Worm (Caenorhabditis elegans) whole organism, mixed stage, embryonic: ENCODE results near the gene C05B5.2.

Experiments used
- M03D4.4 ChIP-seq: sonication (generic microtip); optimal IDR thresholded peaks from 2 replicates; lab custom pipeline; 2017; ENCODE audit warnings: mild to moderate bottlenecking, missing genetic modification characterization, missing compliant biosample characterization
- bed-3 ChIP-seq: fragments of 200-800 bp; sonication (Bioruptor generic); optimal IDR thresholded peaks from 3 replicates; lab custom pipeline; 2018; ENCODE audit warnings: mild to moderate bottlenecking, missing genetic modification characterization, moderate library complexity, missing compliant biosample characterization
- blmp-1 ChIP-seq: fragments of 150-350 bp; optimal IDR thresholded peaks from 2 replicates; lab custom pipeline; 2014; ENCODE audit warnings: missing biosample characterization, missing genetic modification characterization
- ceh-43 ChIP-seq: fragments of 200-800 bp; sonication (Bioruptor generic); optimal IDR thresholded peaks from 2 replicates; lab custom pipeline; 2018; ENCODE audit warnings: mild to moderate bottlenecking, missing genetic modification characterization, moderate library complexity, missing compliant biosample characterization
- cnd-1 ChIP-seq: fragments of 200-800 bp; sonication (Bioruptor generic); optimal IDR thresholded peaks from 2 replicates; lab custom pipeline; 2018; ENCODE audit warnings: mild to moderate bottlenecking, missing genetic modification characterization, missing compliant biosample characterization
- elt-1 ChIP-seq: sonication (generic microtip); optimal IDR thresholded peaks from 2 replicates; lab custom pipeline; 2017; ENCODE audit warnings: missing genetic modification characterization, mild to moderate bottlenecking, missing compliant biosample characterization, antibody characterized with exemption, moderate library complexity, borderline replicate concordance; ENCODE audit not compliant: insufficient read depth
- elt-3 ChIP-seq: fragments of 150-350 bp; optimal IDR thresholded peaks from 2 replicates; lab custom pipeline; 2014; ENCODE audit warnings: missing biosample characterization, missing genetic modification characterization
- flh-1 ChIP-seq: fragments of 200-800 bp; sonication (Bioruptor generic); optimal IDR thresholded peaks from 2 replicates; lab custom pipeline; 2018; ENCODE audit warnings: mild to moderate bottlenecking, missing genetic modification characterization, moderate library complexity, missing compliant biosample characterization
- lin-13 ChIP-seq: fragments of 150-350 bp; optimal IDR thresholded peaks from 2 replicates; lab custom pipeline; 2014; ENCODE audit warnings: missing biosample characterization, missing genetic modification characterization
- mep-1 ChIP-seq: fragments of 150-350 bp; optimal IDR thresholded peaks from 2 replicates; lab custom pipeline; 2017; ENCODE audit warnings: missing biosample characterization, missing genetic modification reagents, missing genetic modification characterization, inconsistent platforms
- mls-2 ChIP-seq: sonication (generic microtip); optimal IDR thresholded peaks from 2 replicates; lab custom pipeline; 2016; ENCODE audit warnings: mild to moderate bottlenecking, missing genetic modification characterization, moderate library complexity, missing compliant biosample characterization
- nhr-12 ChIP-seq: fragments of 150-350 bp; optimal IDR thresholded peaks from 2 replicates; lab custom pipeline; 2014; ENCODE audit warnings: missing biosample characterization, missing genetic modification characterization
- nhr-2 ChIP-seq: fragments of 150-350 bp; optimal IDR thresholded peaks from 2 replicates; lab custom pipeline; 2014; ENCODE audit warnings: missing biosample characterization, missing genetic modification characterization
- nhr-237 ChIP-seq: fragments of 150-350 bp; optimal IDR thresholded peaks from 2 replicates; lab custom pipeline; 2014; ENCODE audit warnings: missing biosample characterization, missing genetic modification characterization
- nhr-28 ChIP-seq: fragments of 150-350 bp; optimal IDR thresholded peaks from 2 replicates; lab custom pipeline; 2014; ENCODE audit warnings: missing biosample characterization, missing genetic modification characterization
- nhr-76 ChIP-seq: sonication (generic microtip); optimal IDR thresholded peaks from 2 replicates; lab custom pipeline; 2017; ENCODE audit warnings: missing biosample characterization, missing genetic modification characterization
- sem-2 ChIP-seq: fragments of 200-800 bp; sonication (Bioruptor generic); optimal IDR thresholded peaks from 2 replicates; lab custom pipeline; 2018; ENCODE audit warnings: mild to moderate bottlenecking, missing genetic modification characterization, missing compliant biosample characterization
- snpc-4 ChIP-seq: fragments of 150-350 bp; optimal IDR thresholded peaks from 2 replicates; lab custom pipeline; 2014; ENCODE audit warnings: missing biosample characterization, missing genetic modification characterization
- sptf-1 ChIP-seq: sonication (generic microtip); optimal IDR thresholded peaks from 2 replicates; lab custom pipeline; 2017; ENCODE audit warnings: mild to moderate bottlenecking, missing genetic modification characterization, moderate library complexity, missing compliant biosample characterization
- tbx-8 ChIP-seq: fragments of 200-800 bp; sonication (Bioruptor generic); optimal IDR thresholded peaks from 2 replicates; lab custom pipeline; 2018; ENCODE audit warnings: mild to moderate bottlenecking, missing genetic modification characterization, moderate library complexity, missing compliant biosample characterization
- unc-120 ChIP-seq: sonication (generic microtip); optimal IDR thresholded peaks from 2 replicates; lab custom pipeline; 2017; ENCODE audit warnings: missing genetic modification characterization, missing compliant biosample characterization; ENCODE audit not compliant: poor library complexity, severe bottlenecking
- unc-39 ChIP-seq: fragments of 150-350 bp; optimal IDR thresholded peaks from 2 replicates; lab custom pipeline; 2014; ENCODE audit warnings: missing biosample characterization, missing genetic modification characterization
- unc-62 ChIP-seq: fragments of 150-350 bp; optimal IDR thresholded peaks from 2 replicates; lab custom pipeline; 2014; ENCODE audit warnings: missing biosample characterization, missing genetic modification reagents, missing genetic modification characterization
- zip-8 ChIP-seq: fragments of 150-350 bp; optimal IDR thresholded peaks from 2 replicates; lab custom pipeline; 2014; ENCODE audit warnings: missing biosample characterization, missing genetic modification characterization

C05B5.2 gene

ce11 chrIII:10006734-10007348 is 6.5 kb upstream of the C05B5.2 start, which contains the start of gene C05B5.8:
Gene C05B5.8 (minus strand): TSS chrIII:10006784.
- TF ChIP-seq nhr-12 (tag; lab: Kevin White, UChicago) (no peak), M03D4.4 (tag; lab: Kevin White, UChicago) (no peak), bed-3 (GFP tag; lab: Kevin White, UChicago) (no peak), sptf-1 (tag; lab: Kevin White, UChicago) (no peak), tbx-8 (GFP tag; lab: Kevin White, UChicago) (no peak), nhr-2 (tag; lab: Kevin White, UChicago) (no peak), lin-13 (tag; lab: Kevin White, UChicago) (no peak), nhr-28 (tag; lab: Kevin White, UChicago) (no peak)

ce11 chrIII:10004213-10004612 is 3.9 kb upstream of the C05B5.2 start, which contains the start of gene C05B5.11:
Gene C05B5.11 (plus strand): TSS chrIII:10004513.
- TF ChIP-seq snpc-4 (tag; lab: Kevin White, UChicago) = no peak

ce11 chrIII:10001060-10001459 is 732 bp upstream of the C05B5.2 start, which contains the start of gene C05B5.5:
Gene C05B5.5 (plus strand): TSS chrIII:10001360.
- TF ChIP-seq mls-2 (tag; lab: Kevin White, UChicago) (no peak), unc-39 (tag; lab: Kevin White, UChicago) (no peak), bed-3 (GFP tag; lab: Kevin White, UChicago) (no peak)

- no peak for TF ChIP-seq ceh-43
- TF ChIP-seq M03D4.4 (tag; lab: Kevin White, UChicago) = no peak
- no peak for TF ChIP-seq elt-3
- TF ChIP-seq sptf-1 (tag; lab: Kevin White, UChicago) = no peak
- no peak for TF ChIP-seq flh-1 (GFP tag; lab: Kevin White, UChicago)
- TF ChIP-seq elt-1 (tag; lab: Kevin White, UChicago) = no peak
- TF ChIP-seq nhr-76 (tag; lab: Kevin White, UChicago) = no peak
- TF ChIP-seq unc-120 = no peak
- no peak for TF ChIP-seq mep-1 (tag; lab: Kevin White, UChicago)
- no peak for TF ChIP-seq mls-2 (tag; lab: Kevin White, UChicago)
- TF ChIP-seq tbx-8 (GFP tag; lab: Kevin White, UChicago) = no peak
- TF ChIP-seq cnd-1 = no peak
- TF ChIP-seq sem-2 (GFP tag; lab: Kevin White, UChicago) = no peak
- no peak for TF ChIP-seq nhr-237 (tag; lab: Kevin White, UChicago)
- TF ChIP-seq lin-13 (tag; lab: Kevin White, UChicago) = no peak
- no peak for TF ChIP-seq nhr-12 (tag; lab: Kevin White, UChicago)
- TF ChIP-seq bed-3 (GFP tag; lab: Kevin White, UChicago) = no peak
- no peak for TF ChIP-seq unc-62 (GFP tag; lab: Kevin White, UChicago)
- TF ChIP-seq, all 35 proteins: peak for 0
Measured at ce11 chrIII:9999235-9999634, 1.1 kb downstream of the C05B5.2 start, which contains the start of gene C05B5.17. Gene C05B5.17 (minus strand): TSS chrIII:9999335.

ce11 chrIII:9997890-9998289 is 2.4 kb downstream of the C05B5.2 start, which contains the start of gene pqn-8:
Gene pqn-8 (minus strand): TSS chrIII:9997990.
- no peak for TF ChIP-seq lin-13 (tag; lab: Kevin White, UChicago)

ce11 chrIII:9993535-9993934 is 6.8 kb downstream of the C05B5.2 start, which contains the start of gene C05B5.4:
Gene C05B5.4 (plus strand): TSS chrIII:9993885.
- TF ChIP-seq nhr-2 (tag; lab: Kevin White, UChicago) (peak; percentile 84), zip-8 (peak; percentile 23), sem-2 (GFP tag; lab: Kevin White, UChicago) (no peak)

ce11 chrIII:9991324-9991723 is 9.0 kb downstream of the C05B5.2 start:
- TF ChIP-seq sptf-1 (tag; lab: Kevin White, UChicago) (no peak), blmp-1 (tag; lab: Kevin White, UChicago) (no peak)
